Fruit fly (Drosophila melanogaster) whole organism, prepupa: ENCODE measurements around the gene mAcon1.

Experiments used
- Blimp-1 ChIP-seq: fragments of 200-800 bp; sonication (Bioruptor generic); optimal IDR thresholded peaks from 3 replicates; lab custom pipeline; 2017; ENCODE audit warnings: missing biosample characterization, missing genetic modification characterization, mild to moderate bottlenecking, moderate library complexity, missing genetic modification reagents
- CG10631 ChIP-seq: fragments of 200-800 bp; sonication (Bioruptor generic); optimal IDR thresholded peaks from 2 replicates; lab custom pipeline; 2016; ENCODE audit warnings: missing biosample characterization, missing genetic modification characterization
- CG11294 ChIP-seq: fragments of 200-800 bp; sonication (Bioruptor generic); IDR thresholded peaks from 2 replicates; pipeline ENCODE4 v1.3.6; 2022; ENCODE audit warnings: missing biosample characterization, missing genetic modification characterization
- CG11762 ChIP-seq: fragments of 200-800 bp; sonication (Bioruptor generic); optimal IDR thresholded peaks from 3 replicates; lab custom pipeline; 2016; ENCODE audit warnings: missing biosample characterization, missing genetic modification characterization; ENCODE audit not compliant: insufficient read depth
- CG11902 ChIP-seq: fragments of 200-800 bp; sonication (Bioruptor generic); optimal IDR thresholded peaks from 3 replicates; lab custom pipeline; 2016; ENCODE audit warnings: missing biosample characterization, missing genetic modification characterization
- CG15336 ChIP-seq: fragments of 200-800 bp; sonication (Bioruptor generic); IDR thresholded peaks from 2 replicates; pipeline ENCODE4 v1.3.6; 2022; ENCODE audit warnings: missing biosample characterization, missing genetic modification characterization
- CG1621 ChIP-seq: fragments of 200-800 bp; sonication (Bioruptor generic); optimal IDR thresholded peaks from 3 replicates; lab custom pipeline; 2018; ENCODE audit warnings: missing biosample characterization, mild to moderate bottlenecking, missing genetic modification characterization
- CG16779 ChIP-seq: fragments of 200-800 bp; sonication (Bioruptor generic); optimal IDR thresholded peaks from 3 replicates; lab custom pipeline; 2017; ENCODE audit warnings: missing biosample characterization, mild to moderate bottlenecking, missing genetic modification characterization
- CG3032 ChIP-seq: fragments of 200-800 bp; optimal IDR thresholded peaks from 2 replicates; lab custom pipeline; 2019; ENCODE audit warnings: missing biosample characterization, mild to moderate bottlenecking, missing genetic modification characterization, moderate library complexity
- CG31627 ChIP-seq: fragments of 200-800 bp; sonication (Bioruptor generic); optimal IDR thresholded peaks from 3 replicates; lab custom pipeline; 2016; ENCODE audit warnings: missing biosample characterization, missing genetic modification characterization
- CG32006 ChIP-seq: fragments of 200-800 bp; sonication (Bioruptor generic); optimal IDR thresholded peaks from 3 replicates; lab custom pipeline; 2017; ENCODE audit warnings: missing biosample characterization, mild to moderate bottlenecking, missing genetic modification characterization
- CG34406 ChIP-seq: fragments of 200-800 bp; sonication (Bioruptor generic); optimal IDR thresholded peaks from 3 replicates; lab custom pipeline; 2016; ENCODE audit warnings: missing biosample characterization, missing genetic modification characterization
- CG3919 ChIP-seq: fragments of 200-800 bp; sonication (Bioruptor generic); optimal IDR thresholded peaks from 3 replicates; lab custom pipeline; 2016; ENCODE audit warnings: missing biosample characterization, missing genetic modification characterization
- CG4318 ChIP-seq: fragments of 200-800 bp; sonication (Bioruptor generic); optimal IDR thresholded peaks from 3 replicates; lab custom pipeline; 2017; ENCODE audit warnings: missing biosample characterization, mild to moderate bottlenecking, missing genetic modification characterization
- CG6163 ChIP-seq: fragments of 200-800 bp; sonication (Bioruptor generic); IDR thresholded peaks from 3 replicates; pipeline ENCODE4 v1.3.6; 2022; ENCODE audit warnings: missing biosample characterization, missing genetic modification characterization
- CG6276 ChIP-seq: fragments of 200-800 bp; sonication (Bioruptor generic); optimal IDR thresholded peaks from 2 replicates; lab custom pipeline; 2017; ENCODE audit warnings: missing biosample characterization, mild to moderate bottlenecking, missing genetic modification characterization
- CG6854 ChIP-seq: fragments of 200-800 bp; sonication (Bioruptor generic); optimal IDR thresholded peaks from 2 replicates; lab custom pipeline; 2017; ENCODE audit warnings: missing biosample characterization, mild to moderate bottlenecking, missing genetic modification characterization
- CG8319 ChIP-seq: fragments of 200-800 bp; sonication (Bioruptor generic); optimal IDR thresholded peaks from 3 replicates; lab custom pipeline; 2016; ENCODE audit warnings: missing biosample characterization, missing genetic modification characterization
- CG8632 ChIP-seq: fragments of 200-800 bp; sonication (Bioruptor generic); optimal IDR thresholded peaks from 3 replicates; lab custom pipeline; 2016; ENCODE audit warnings: missing biosample characterization, missing genetic modification characterization
- Eip75B ChIP-seq: fragments of 200-800 bp; sonication (Bioruptor generic); optimal IDR thresholded peaks from 3 replicates; lab custom pipeline; 2016; ENCODE audit warnings: missing biosample characterization, missing genetic modification characterization
- Eip78C ChIP-seq: fragments of 200-800 bp; sonication (Bioruptor generic); peaks from one replicate; lab custom pipeline; 2016; ENCODE audit warnings: missing biosample characterization, missing genetic modification characterization
- Eip93F ChIP-seq: fragments of 200-800 bp; sonication (Bioruptor generic); optimal IDR thresholded peaks from 2 replicates; lab custom pipeline; 2016; ENCODE audit warnings: missing biosample characterization, mild to moderate bottlenecking, missing genetic modification characterization
- Ets96B ChIP-seq: fragments of 200-800 bp; optimal IDR thresholded peaks from 2 replicates; lab custom pipeline; 2019; ENCODE audit warnings: missing biosample characterization, mild to moderate bottlenecking, missing genetic modification characterization, moderate library complexity
- Gug ChIP-seq: fragments of 200-800 bp; sonication (Bioruptor generic); IDR thresholded peaks from 2 replicates; pipeline ENCODE4 v1.3.6; 2022; ENCODE audit warnings: missing biosample characterization, missing genetic modification characterization
- Hr39 ChIP-seq: fragments of 200-800 bp; sonication (Bioruptor generic); optimal IDR thresholded peaks from 2 replicates; lab custom pipeline; 2016; ENCODE audit warnings: missing biosample characterization, missing genetic modification characterization
- Hr4 ChIP-seq: fragments of 200-800 bp; sonication (Bioruptor generic); optimal IDR thresholded peaks from 3 replicates; lab custom pipeline; 2016; ENCODE audit warnings: missing biosample characterization, missing genetic modification characterization
- Lpt ChIP-seq: fragments of 200-800 bp; sonication (Bioruptor generic); optimal IDR thresholded peaks from 3 replicates; lab custom pipeline; 2016; ENCODE audit warnings: missing biosample characterization, missing genetic modification characterization
- Met ChIP-seq: fragments of 200-800 bp; sonication (Bioruptor generic); optimal IDR thresholded peaks from 3 replicates; lab custom pipeline; 2016; ENCODE audit warnings: missing biosample characterization, missing genetic modification characterization
- Smox ChIP-seq: fragments of 200-800 bp; sonication (Bioruptor generic); optimal IDR thresholded peaks from 3 replicates; lab custom pipeline; 2016; ENCODE audit warnings: missing biosample characterization, missing genetic modification characterization
- Sox102F ChIP-seq: fragments of 200-800 bp; sonication (Bioruptor generic); optimal IDR thresholded peaks from 2 replicates; lab custom pipeline; 2016; ENCODE audit warnings: missing biosample characterization, mild to moderate bottlenecking, missing genetic modification characterization
- Sox14 ChIP-seq: fragments of 200-800 bp; sonication (Bioruptor generic); optimal IDR thresholded peaks from 3 replicates; lab custom pipeline; 2016; ENCODE audit warnings: missing biosample characterization, missing genetic modification characterization
- Sox15 ChIP-seq: fragments of 200-800 bp; sonication (Bioruptor generic); optimal IDR thresholded peaks from 3 replicates; lab custom pipeline; 2016; ENCODE audit warnings: missing biosample characterization, missing genetic modification characterization
- achi ChIP-seq: fragments of 200-800 bp; sonication (Bioruptor generic); optimal IDR thresholded peaks from 3 replicates; lab custom pipeline; 2016; ENCODE audit warnings: missing biosample characterization, missing genetic modification characterization
- dac ChIP-seq: fragments of 200-800 bp; sonication (Bioruptor generic); optimal IDR thresholded peaks from 2 replicates; lab custom pipeline; 2017; ENCODE audit warnings: missing biosample characterization, mild to moderate bottlenecking, missing genetic modification characterization
- dsx ChIP-seq: fragments of 200-800 bp; optimal IDR thresholded peaks from 3 replicates; lab custom pipeline; 2019; ENCODE audit warnings: missing biosample characterization, mild to moderate bottlenecking, missing genetic modification characterization, moderate library complexity; ENCODE audit not compliant: poor library complexity, severe bottlenecking
- eg ChIP-seq: fragments of 200-800 bp; sonication (Bioruptor generic); IDR thresholded peaks from 3 replicates; pipeline ENCODE4 v1.3.6; 2022; ENCODE audit warnings: missing biosample characterization, missing genetic modification characterization
- esn ChIP-seq: fragments of 200-800 bp; sonication (Bioruptor generic); optimal IDR thresholded peaks from 2 replicates; lab custom pipeline; 2016; ENCODE audit warnings: missing biosample characterization, mild to moderate bottlenecking, missing genetic modification characterization, moderate library complexity
- fd59A ChIP-seq: fragments of 200-800 bp; sonication (Bioruptor generic); optimal IDR thresholded peaks from 2 replicates; lab custom pipeline; 2017; ENCODE audit warnings: missing biosample characterization, mild to moderate bottlenecking, missing genetic modification characterization, missing genetic modification reagents
- fd85E ChIP-seq: fragments of 200-800 bp; sonication (Bioruptor generic); optimal IDR thresholded peaks from 3 replicates; lab custom pipeline; 2016; ENCODE audit warnings: missing biosample characterization, missing genetic modification characterization
- fkh ChIP-seq: fragments of 200-800 bp; sonication (Bioruptor generic); optimal IDR thresholded peaks from 3 replicates; lab custom pipeline; 2017; ENCODE audit warnings: missing biosample characterization, mild to moderate bottlenecking, missing genetic modification characterization, moderate library complexity
- lz ChIP-seq: fragments of 200-800 bp; sonication (Bioruptor generic); optimal IDR thresholded peaks from 3 replicates; lab custom pipeline; 2016; ENCODE audit warnings: missing biosample characterization, missing genetic modification characterization
- pdm3 ChIP-seq: fragments of 200-800 bp; sonication (Bioruptor generic); optimal IDR thresholded peaks from 3 replicates; lab custom pipeline; 2016; ENCODE audit warnings: missing biosample characterization, missing genetic modification characterization
- salr ChIP-seq, 2 experiments: fragments of 200-800 bp; sonication (Bioruptor generic); optimal IDR thresholded peaks; 3 replicates each; lab custom pipeline; 2016 to 2018; ENCODE audit warnings: missing biosample characterization in 2 of 2, missing genetic modification characterization in 2 of 2, mild to moderate bottlenecking in 1 of 2
- ss ChIP-seq, 2 experiments: fragments of 200-800 bp; sonication (Bioruptor generic); optimal IDR thresholded peaks; 2 replicates in 1 of 2; 3 replicates in 1 of 2; lab custom pipeline; 2017 to 2018; ENCODE audit warnings: mild to moderate bottlenecking in 2 of 2, missing biosample characterization in 2 of 2, missing genetic modification characterization in 2 of 2, moderate library complexity in 1 of 2
- svp ChIP-seq: fragments of 200-800 bp; sonication (Bioruptor generic); peaks from one replicate; lab custom pipeline; 2016; ENCODE audit warnings: missing biosample characterization, missing genetic modification characterization
- topi ChIP-seq: fragments of 200-800 bp; sonication (Bioruptor generic); optimal IDR thresholded peaks from 3 replicates; lab custom pipeline; 2016; ENCODE audit warnings: missing biosample characterization, missing genetic modification characterization
- vri ChIP-seq: fragments of 200-800 bp; sonication (Bioruptor generic); optimal IDR thresholded peaks from 3 replicates; lab custom pipeline; 2016; ENCODE audit warnings: missing biosample characterization, mild to moderate bottlenecking, missing genetic modification characterization

The mAcon1 gene

dm6 chr2L:21156156-21157040, 12.0 kb upstream of the mAcon1 start, which contains the start of the genes Mpp6 and E2f2 (continued):
- TF ChIP-seq vri (GFP tag; lab: Kevin White, UChicago) (no peak), esn (peak; percentile 46), Hr39 (GFP tag; lab: Kevin White, UChicago) (no peak), CG4318 (GFP tag; lab: Kevin White, UChicago) (no peak), CG32006 (GFP tag; lab: Kevin White, UChicago) (no peak), topi (GFP tag; lab: Kevin White, UChicago) (peak; percentile 9), Met (GFP tag; lab: Kevin White, UChicago) (no peak), CG6163 (GFP tag; lab: Robert Waterston, UW) (peak; percentile 43; the same call in 1 of the 3 replicates), pdm3 (GFP tag; lab: Kevin White, UChicago) (peak; percentile 22), CG15336 (GFP tag; lab: Robert Waterston, UW) (no peak), CG8319 (GFP tag; lab: Kevin White, UChicago) (no peak), CG3032 (no peak), fd59A (GFP tag; lab: Kevin White, UChicago) (no peak), Ets96B (tag; lab: Kevin White, UChicago) (no peak), CG11294 (GFP tag; lab: Robert Waterston, UW) (no peak)

- TF ChIP-seq CG11902 (GFP tag; lab: Kevin White, UChicago) (peak; percentile 85), CG34406 (peak; percentile 95), dsx (GFP tag; lab: Kevin White, UChicago) (peak; percentile 88), CG8632 (GFP tag; lab: Kevin White, UChicago) (peak; percentile 95), CG31627 (GFP tag; lab: Kevin White, UChicago) (peak; percentile 94), Eip93F (GFP tag; lab: Kevin White, UChicago) (peak; percentile 93), achi (GFP tag; lab: Kevin White, UChicago) (peak; percentile 98), CG6163 (GFP tag; lab: Robert Waterston, UW) (peak; percentile 94), CG6276 (GFP tag; lab: Kevin White, UChicago) (no peak), Gug (peak; percentile 88), Sox102F (GFP tag; lab: Kevin White, UChicago) (peak; percentile 96), Ets96B (tag; lab: Kevin White, UChicago) (peak; percentile 91), CG10631 (peak; percentile 96), CG16779 (tag; lab: Kevin White, UChicago) (no peak), vri (GFP tag; lab: Kevin White, UChicago) (peak; percentile 94), lz (GFP tag; lab: Kevin White, UChicago) (peak; percentile 94), dac (GFP tag; lab: Kevin White, UChicago) (peak; percentile 87), salr (GFP tag; optimal IDR thresholded peaks at IDR 0.05; lab: Kevin White, UChicago) (peak; percentile 82 to 91), Eip75B (GFP tag; lab: Kevin White, UChicago) (peak; percentile 94), CG11762 (GFP tag; lab: Kevin White, UChicago) (peak; percentile 92), CG3919 (GFP tag; lab: Kevin White, UChicago) (peak; percentile 96), eg (GFP tag; lab: Robert Waterston, UW) (peak; percentile 95), Smox (GFP tag; lab: Kevin White, UChicago) (peak; percentile 95), Blimp-1 (GFP tag; lab: Kevin White, UChicago) (peak; percentile 76), Sox14 (GFP tag; lab: Kevin White, UChicago) (peak; percentile 96), fkh (GFP tag; lab: Kevin White, UChicago) (peak; percentile 80), CG32006 (GFP tag; lab: Kevin White, UChicago) (peak; percentile 92), svp (GFP tag; lab: Kevin White, UChicago) (no peak), fd59A (GFP tag; lab: Kevin White, UChicago) (peak; percentile 82), Sox15 (GFP tag; lab: Kevin White, UChicago) (peak; percentile 84), Lpt (GFP tag; lab: Kevin White, UChicago) (peak; percentile 91), Hr4 (peak; percentile 93), ss (GFP tag; optimal IDR thresholded peaks at IDR 0.05; lab: Kevin White, UChicago) (peak; percentile 78 to 89), CG6854 (GFP tag; lab: Kevin White, UChicago) (peak; percentile 87), Eip78C (GFP tag; lab: Kevin White, UChicago) (peak; percentile 99), fd85E (GFP tag; lab: Kevin White, UChicago) (peak; percentile 74), CG1621 (tag; lab: Kevin White, UChicago) (peak; percentile 87)
Measured at dm6 chr2L:21158554-21158953, 9.8 kb upstream of the mAcon1 start, which contains the start of the genes Coq3 and Pld3. Gene Coq3 (minus strand): TSS chr2L:21158611. Gene Pld3 (plus strand): TSS chr2L:21158847.
